Fruit fly (Drosophila melanogaster) whole organism, prepupa: ENCODE data around the gene CG1116.

ENCODE experiments used
- CG10631 ChIP-seq: fragments of 200-800 bp; sonication (Bioruptor generic); optimal IDR thresholded peaks from 2 replicates; lab custom pipeline; 2016; ENCODE audit warnings: missing biosample characterization, missing genetic modification characterization
- CG10669 ChIP-seq: fragments of 200-800 bp; sonication (Bioruptor generic); optimal IDR thresholded peaks from 3 replicates; lab custom pipeline; 2018; ENCODE audit warnings: missing biosample characterization, mild to moderate bottlenecking, missing genetic modification characterization, moderate library complexity
- CG11294 ChIP-seq: fragments of 200-800 bp; sonication (Bioruptor generic); IDR thresholded peaks from 2 replicates; pipeline ENCODE4 v1.3.6; 2022; ENCODE audit warnings: missing biosample characterization, missing genetic modification characterization
- CG11762 ChIP-seq: fragments of 200-800 bp; sonication (Bioruptor generic); optimal IDR thresholded peaks from 3 replicates; lab custom pipeline; 2016; ENCODE audit warnings: missing biosample characterization, missing genetic modification characterization; ENCODE audit not compliant: insufficient read depth
- CG11902 ChIP-seq: fragments of 200-800 bp; sonication (Bioruptor generic); optimal IDR thresholded peaks from 3 replicates; lab custom pipeline; 2016; ENCODE audit warnings: missing biosample characterization, missing genetic modification characterization
- CG15336 ChIP-seq: fragments of 200-800 bp; sonication (Bioruptor generic); IDR thresholded peaks from 2 replicates; pipeline ENCODE4 v1.3.6; 2022; ENCODE audit warnings: missing biosample characterization, missing genetic modification characterization
- CG1621 ChIP-seq: fragments of 200-800 bp; sonication (Bioruptor generic); optimal IDR thresholded peaks from 3 replicates; lab custom pipeline; 2018; ENCODE audit warnings: missing biosample characterization, mild to moderate bottlenecking, missing genetic modification characterization
- CG3032 ChIP-seq: fragments of 200-800 bp; optimal IDR thresholded peaks from 2 replicates; lab custom pipeline; 2019; ENCODE audit warnings: missing biosample characterization, mild to moderate bottlenecking, missing genetic modification characterization, moderate library complexity
- CG31627 ChIP-seq: fragments of 200-800 bp; sonication (Bioruptor generic); optimal IDR thresholded peaks from 3 replicates; lab custom pipeline; 2016; ENCODE audit warnings: missing biosample characterization, missing genetic modification characterization
- CG32006 ChIP-seq: fragments of 200-800 bp; sonication (Bioruptor generic); optimal IDR thresholded peaks from 3 replicates; lab custom pipeline; 2017; ENCODE audit warnings: missing biosample characterization, mild to moderate bottlenecking, missing genetic modification characterization
- CG34406 ChIP-seq: fragments of 200-800 bp; sonication (Bioruptor generic); optimal IDR thresholded peaks from 3 replicates; lab custom pipeline; 2016; ENCODE audit warnings: missing biosample characterization, missing genetic modification characterization
- CG4318 ChIP-seq: fragments of 200-800 bp; sonication (Bioruptor generic); optimal IDR thresholded peaks from 3 replicates; lab custom pipeline; 2017; ENCODE audit warnings: missing biosample characterization, mild to moderate bottlenecking, missing genetic modification characterization
- CG6792 ChIP-seq: fragments of 200-800 bp; sonication (Bioruptor generic); optimal IDR thresholded peaks from 3 replicates; lab custom pipeline; 2016; ENCODE audit warnings: missing biosample characterization, missing genetic modification characterization
- CG6808 ChIP-seq: fragments of 200-800 bp; sonication (Bioruptor generic); optimal IDR thresholded peaks from 3 replicates; lab custom pipeline; 2017; ENCODE audit warnings: missing biosample characterization, missing genetic modification characterization, mild to moderate bottlenecking, moderate library complexity, missing genetic modification reagents
- CG6854 ChIP-seq: fragments of 200-800 bp; sonication (Bioruptor generic); optimal IDR thresholded peaks from 2 replicates; lab custom pipeline; 2017; ENCODE audit warnings: missing biosample characterization, mild to moderate bottlenecking, missing genetic modification characterization
- CG7368 ChIP-seq: fragments of 200-800 bp; sonication (Bioruptor generic); optimal IDR thresholded peaks from 3 replicates; lab custom pipeline; 2016; ENCODE audit warnings: missing biosample characterization, missing genetic modification characterization
- CG8319 ChIP-seq: fragments of 200-800 bp; sonication (Bioruptor generic); optimal IDR thresholded peaks from 3 replicates; lab custom pipeline; 2016; ENCODE audit warnings: missing biosample characterization, missing genetic modification characterization
- CG8632 ChIP-seq: fragments of 200-800 bp; sonication (Bioruptor generic); optimal IDR thresholded peaks from 3 replicates; lab custom pipeline; 2016; ENCODE audit warnings: missing biosample characterization, missing genetic modification characterization
- CG9139 ChIP-seq: fragments of 200-800 bp; sonication (Bioruptor generic); optimal IDR thresholded peaks from 3 replicates; lab custom pipeline; 2017; ENCODE audit warnings: missing biosample characterization, mild to moderate bottlenecking, missing genetic modification characterization
- Eip75B ChIP-seq: fragments of 200-800 bp; sonication (Bioruptor generic); optimal IDR thresholded peaks from 3 replicates; lab custom pipeline; 2016; ENCODE audit warnings: missing biosample characterization, missing genetic modification characterization
- Eip78C ChIP-seq: fragments of 200-800 bp; sonication (Bioruptor generic); peaks from one replicate; lab custom pipeline; 2016; ENCODE audit warnings: missing biosample characterization, missing genetic modification characterization
- Ets96B ChIP-seq: fragments of 200-800 bp; optimal IDR thresholded peaks from 2 replicates; lab custom pipeline; 2019; ENCODE audit warnings: missing biosample characterization, mild to moderate bottlenecking, missing genetic modification characterization, moderate library complexity
- Gug ChIP-seq: fragments of 200-800 bp; sonication (Bioruptor generic); IDR thresholded peaks from 2 replicates; pipeline ENCODE4 v1.3.6; 2022; ENCODE audit warnings: missing biosample characterization, missing genetic modification characterization
- Hr38 ChIP-seq: sonication (Bioruptor generic); optimal IDR thresholded peaks from 2 replicates; lab custom pipeline; 2016; ENCODE audit warnings: missing biosample characterization, missing genetic modification characterization
- Hr4 ChIP-seq: fragments of 200-800 bp; sonication (Bioruptor generic); optimal IDR thresholded peaks from 3 replicates; lab custom pipeline; 2016; ENCODE audit warnings: missing biosample characterization, missing genetic modification characterization
- Lpt ChIP-seq: fragments of 200-800 bp; sonication (Bioruptor generic); optimal IDR thresholded peaks from 3 replicates; lab custom pipeline; 2016; ENCODE audit warnings: missing biosample characterization, missing genetic modification characterization
- Met ChIP-seq: fragments of 200-800 bp; sonication (Bioruptor generic); optimal IDR thresholded peaks from 3 replicates; lab custom pipeline; 2016; ENCODE audit warnings: missing biosample characterization, missing genetic modification characterization
- OdsH ChIP-seq: fragments of 200-800 bp; sonication (Bioruptor generic); optimal IDR thresholded peaks from 3 replicates; lab custom pipeline; 2016; ENCODE audit warnings: missing biosample characterization, missing genetic modification characterization
- Sox14 ChIP-seq: fragments of 200-800 bp; sonication (Bioruptor generic); optimal IDR thresholded peaks from 3 replicates; lab custom pipeline; 2016; ENCODE audit warnings: missing biosample characterization, missing genetic modification characterization
- Sox15 ChIP-seq: fragments of 200-800 bp; sonication (Bioruptor generic); optimal IDR thresholded peaks from 3 replicates; lab custom pipeline; 2016; ENCODE audit warnings: missing biosample characterization, missing genetic modification characterization
- achi ChIP-seq: fragments of 200-800 bp; sonication (Bioruptor generic); optimal IDR thresholded peaks from 3 replicates; lab custom pipeline; 2016; ENCODE audit warnings: missing biosample characterization, missing genetic modification characterization
- cyc ChIP-seq: fragments of 200-800 bp; sonication (Bioruptor generic); optimal IDR thresholded peaks from 3 replicates; lab custom pipeline; 2016; ENCODE audit warnings: missing biosample characterization, missing genetic modification characterization
- dsx ChIP-seq: fragments of 200-800 bp; optimal IDR thresholded peaks from 3 replicates; lab custom pipeline; 2019; ENCODE audit warnings: missing biosample characterization, mild to moderate bottlenecking, missing genetic modification characterization, moderate library complexity; ENCODE audit not compliant: poor library complexity, severe bottlenecking
- esn ChIP-seq: fragments of 200-800 bp; sonication (Bioruptor generic); optimal IDR thresholded peaks from 2 replicates; lab custom pipeline; 2016; ENCODE audit warnings: missing biosample characterization, mild to moderate bottlenecking, missing genetic modification characterization, moderate library complexity
- fd85E ChIP-seq: fragments of 200-800 bp; sonication (Bioruptor generic); optimal IDR thresholded peaks from 3 replicates; lab custom pipeline; 2016; ENCODE audit warnings: missing biosample characterization, missing genetic modification characterization
- fkh ChIP-seq: fragments of 200-800 bp; sonication (Bioruptor generic); optimal IDR thresholded peaks from 3 replicates; lab custom pipeline; 2017; ENCODE audit warnings: missing biosample characterization, mild to moderate bottlenecking, missing genetic modification characterization, moderate library complexity
- lz ChIP-seq: fragments of 200-800 bp; sonication (Bioruptor generic); optimal IDR thresholded peaks from 3 replicates; lab custom pipeline; 2016; ENCODE audit warnings: missing biosample characterization, missing genetic modification characterization
- pdm3 ChIP-seq: fragments of 200-800 bp; sonication (Bioruptor generic); optimal IDR thresholded peaks from 3 replicates; lab custom pipeline; 2016; ENCODE audit warnings: missing biosample characterization, missing genetic modification characterization
- salr ChIP-seq, 2 experiments: fragments of 200-800 bp; sonication (Bioruptor generic); optimal IDR thresholded peaks; 3 replicates each; lab custom pipeline; 2016 to 2018; ENCODE audit warnings: missing biosample characterization in 2 of 2, missing genetic modification characterization in 2 of 2, mild to moderate bottlenecking in 1 of 2
- spab ChIP-seq: fragments of 200-800 bp; sonication (Bioruptor generic); optimal IDR thresholded peaks from 2 replicates; lab custom pipeline; 2017; ENCODE audit warnings: missing biosample characterization, mild to moderate bottlenecking, missing genetic modification characterization, missing genetic modification reagents
- ss ChIP-seq, 2 experiments: fragments of 200-800 bp; sonication (Bioruptor generic); optimal IDR thresholded peaks; 2 replicates in 1 of 2; 3 replicates in 1 of 2; lab custom pipeline; 2017 to 2018; ENCODE audit warnings: mild to moderate bottlenecking in 2 of 2, missing biosample characterization in 2 of 2, missing genetic modification characterization in 2 of 2, moderate library complexity in 1 of 2
- svp ChIP-seq: fragments of 200-800 bp; sonication (Bioruptor generic); peaks from one replicate; lab custom pipeline; 2016; ENCODE audit warnings: missing biosample characterization, missing genetic modification characterization

Gene CG1116

DNA sequence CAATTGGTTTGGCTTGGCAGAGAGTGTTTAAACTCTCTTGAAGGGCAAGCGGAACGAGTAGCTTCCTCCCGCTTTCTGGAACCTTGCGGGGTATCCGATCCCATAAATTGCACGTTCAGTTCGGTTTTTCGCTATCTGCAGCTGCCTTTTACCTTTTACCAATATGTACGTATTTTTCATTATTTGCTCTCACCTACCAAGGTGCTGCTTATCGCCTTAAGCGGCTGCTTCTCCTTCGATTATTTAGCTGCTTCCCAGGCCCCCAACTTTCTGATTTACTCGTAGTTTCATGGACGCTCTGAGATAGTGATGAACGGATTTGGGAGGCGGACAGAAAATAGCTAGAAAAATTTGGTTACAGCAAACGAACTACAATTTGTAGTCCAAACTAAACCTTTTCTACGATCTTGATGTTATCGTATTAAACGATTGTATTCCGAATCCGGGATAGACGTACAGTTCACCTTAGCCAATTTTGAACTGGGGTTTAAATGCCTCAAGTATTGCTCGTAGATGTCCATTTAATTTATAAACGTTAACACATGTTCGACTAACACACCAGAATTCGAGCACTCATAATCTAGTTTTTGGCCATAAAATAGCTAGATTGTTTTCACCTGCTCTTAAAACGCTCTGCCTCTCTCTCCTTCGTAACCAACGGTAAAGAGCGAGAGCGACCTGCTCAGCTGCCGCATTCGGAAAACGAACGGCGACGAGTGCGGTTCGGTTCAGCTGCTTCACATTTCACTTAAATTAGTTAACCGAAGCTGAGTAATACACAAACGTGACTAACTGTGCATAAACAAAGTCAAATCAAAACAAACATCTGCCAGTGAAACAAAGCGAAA is 45.0 kb downstream of the CG1116 start (continued):
- TF ChIP-seq fkh (GFP tag; lab: Kevin White, UChicago) = peak; percentile 56
- peak; percentile 49 for TF ChIP-seq CG31627 (GFP tag; lab: Kevin White, UChicago)
- TF ChIP-seq CG9139 (GFP tag; lab: Kevin White, UChicago) = no peak
- TF ChIP-seq achi (GFP tag; lab: Kevin White, UChicago) = peak; percentile 44
- TF ChIP-seq CG4318 (GFP tag; lab: Kevin White, UChicago) = peak; percentile 12
- TF ChIP-seq CG15336 (GFP tag; lab: Robert Waterston, UW) = no peak
- TF ChIP-seq CG34406 (GFP tag; lab: Kevin White, UChicago) = peak; percentile 55
- TF ChIP-seq fd85E (GFP tag; lab: Kevin White, UChicago) = no peak
- TF ChIP-seq lz (GFP tag; lab: Kevin White, UChicago) = peak; percentile 49
- peak; percentile 55 for TF ChIP-seq Met (GFP tag; lab: Kevin White, UChicago)
- peak; percentile 92 for TF ChIP-seq Eip78C (GFP tag; lab: Kevin White, UChicago)
- TF ChIP-seq CG6854 (GFP tag; lab: Kevin White, UChicago) = peak; percentile 3
- peak; percentile 85 for TF ChIP-seq svp (GFP tag; lab: Kevin White, UChicago)
- TF ChIP-seq CG11762 (GFP tag; lab: Kevin White, UChicago) = peak; percentile 25
- no peak for TF ChIP-seq Hr38 (GFP tag; lab: Kevin White, UChicago)
- TF ChIP-seq CG11902 (GFP tag; lab: Kevin White, UChicago) = peak; percentile 7
- peak; percentile 64 for TF ChIP-seq CG3032 (tag; lab: Kevin White, UChicago)
- TF ChIP-seq CG6792 (GFP tag; lab: Kevin White, UChicago) = peak; percentile 46
- TF ChIP-seq cyc (GFP tag; lab: Kevin White, UChicago) = peak; percentile 13
- peak; percentile 13 to 31 for TF ChIP-seq ss (GFP tag; optimal IDR thresholded peaks at IDR 0.05; lab: Kevin White, UChicago)
- peak; percentile 43 for TF ChIP-seq spab
- peak; percentile 47 for TF ChIP-seq OdsH (GFP tag; lab: Kevin White, UChicago)
- TF ChIP-seq Sox15 (GFP tag; lab: Kevin White, UChicago) = peak; percentile 4
- TF ChIP-seq CG11294 = no peak

DNA sequence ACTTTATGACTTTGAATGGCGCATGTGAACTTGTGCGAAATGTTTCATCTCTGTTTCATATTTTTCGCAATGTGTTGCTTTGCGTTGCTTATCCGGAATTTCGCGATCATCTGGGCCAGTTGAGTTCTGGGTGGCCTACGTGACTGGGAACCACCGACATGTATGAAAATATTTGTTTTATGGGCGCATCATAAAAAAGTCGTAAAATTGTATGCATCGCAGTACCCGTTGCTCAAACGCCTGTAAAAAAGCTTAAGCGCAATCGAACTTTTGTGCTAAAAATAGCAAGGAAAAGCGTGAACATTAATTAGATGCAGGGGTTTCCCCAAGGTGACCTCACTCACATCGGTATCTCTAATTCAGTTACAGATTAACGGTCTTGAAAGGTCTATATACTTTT is 46.8 kb downstream of the CG1116 start:
- TF ChIP-seq esn (no peak), CG8632 (GFP tag; lab: Kevin White, UChicago) (no peak)

- TF ChIP-seq CG1621 (tag; lab: Kevin White, UChicago) (no peak), Eip78C (GFP tag; lab: Kevin White, UChicago) (peak; percentile 43)
Observed at dm6 chr3R:5268495-5268894, 49.0 kb downstream of the CG1116 start.

dm6 chr3R:5270806-5271205 is 51.3 kb downstream of the CG1116 start:
- peak; percentile 30 for TF ChIP-seq CG6792 (GFP tag; lab: Kevin White, UChicago)
- TF ChIP-seq esn = peak; percentile 24
- no peak for TF ChIP-seq CG7368 (GFP tag; lab: Kevin White, UChicago)
- peak; percentile 53 for TF ChIP-seq OdsH (GFP tag; lab: Kevin White, UChicago)
- TF ChIP-seq Eip75B (GFP tag; lab: Kevin White, UChicago) = peak; percentile 44
- TF ChIP-seq cyc (GFP tag; lab: Kevin White, UChicago) = peak; percentile 10
- peak; percentile 56 for TF ChIP-seq Hr4 (GFP tag; lab: Kevin White, UChicago)
- TF ChIP-seq CG32006 (GFP tag; lab: Kevin White, UChicago) = no peak
- peak; percentile 27 for TF ChIP-seq CG3032 (tag; lab: Kevin White, UChicago)
- TF ChIP-seq CG8319 (GFP tag; lab: Kevin White, UChicago) = peak; percentile 6
- TF ChIP-seq CG11762 (GFP tag; lab: Kevin White, UChicago) = peak; percentile 14
- TF ChIP-seq CG10669 (GFP tag; lab: Kevin White, UChicago) = no peak
- peak; percentile 17 for TF ChIP-seq CG10631 (GFP tag; lab: Kevin White, UChicago)
- TF ChIP-seq Gug (GFP tag; lab: Robert Waterston, UW) = no peak
- peak; percentile 44 for TF ChIP-seq pdm3 (GFP tag; lab: Kevin White, UChicago)
- TF ChIP-seq CG15336 (GFP tag; lab: Robert Waterston, UW) = peak; percentile 45; the same call in 1 of the 2 replicates
- TF ChIP-seq CG9139 (GFP tag; lab: Kevin White, UChicago) = no peak
- no peak for TF ChIP-seq CG1621 (tag; lab: Kevin White, UChicago)
- peak; percentile 27 for TF ChIP-seq Lpt (GFP tag; lab: Kevin White, UChicago)
- TF ChIP-seq salr (GFP tag; optimal IDR thresholded peaks at IDR 0.05; lab: Kevin White, UChicago) = peak in 1 of 2 experiments; percentile 19
- TF ChIP-seq Ets96B (tag; lab: Kevin White, UChicago) = peak; percentile 30
- peak; percentile 54 for TF ChIP-seq dsx (GFP tag; lab: Kevin White, UChicago)
- TF ChIP-seq Sox14 (GFP tag; lab: Kevin White, UChicago) = peak; percentile 29
- TF ChIP-seq ss (GFP tag; optimal IDR thresholded peaks at IDR 0.05; lab: Kevin White, UChicago) = peak in 1 of 2 experiments; percentile 27
- peak; percentile 48 for TF ChIP-seq CG6808
- peak; percentile 77 for TF ChIP-seq Eip78C (GFP tag; lab: Kevin White, UChicago)
- TF ChIP-seq CG31627 (GFP tag; lab: Kevin White, UChicago) = peak; percentile 8
